Worm (Caenorhabditis elegans) whole organism, dauer: ENCODE data around the gene cest-35.2.

Experiments
- unc-62 ChIP-seq: sonication (generic microtip); optimal IDR thresholded peaks from 2 replicates; lab custom pipeline; 2017; ENCODE audit warnings: missing biosample characterization, missing genetic modification reagents, missing genetic modification characterization

Gene cest-35.2

ce11 chrV:5237116-5237515, at the start of gene cest-35.2:
TSS of gene cest-35.2 (minus strand) at chrV:5237216.
- no peak for TF ChIP-seq unc-62 (GFP tag; lab: Kevin White, UChicago)

ce11 chrV:5278001-5278400, 41.0 kb upstream of the cest-35.2 start, which contains the start of gene B0238.9:
TSS of gene B0238.9 (minus strand) at chrV:5278101.
- TF ChIP-seq unc-62 (GFP tag; lab: Kevin White, UChicago): no peak

- TF ChIP-seq unc-62 (GFP tag; lab: Kevin White, UChicago): no peak
Observed at ce11 chrV:5275426-5276007, 38.5 kb upstream of the cest-35.2 start.

ce11 chrV:5274974-5275373, 38.0 kb upstream of the cest-35.2 start:
- no peak for TF ChIP-seq unc-62 (GFP tag; lab: Kevin White, UChicago)

- no peak for TF ChIP-seq unc-62 (GFP tag; lab: Kevin White, UChicago)
Observed at ce11 chrV:5273770-5274169, 36.8 kb upstream of the cest-35.2 start, which contains the start of gene natc-2. TSS of gene natc-2 (plus strand) at chrV:5274070.

- TF ChIP-seq unc-62 (GFP tag; lab: Kevin White, UChicago): no peak
Observed at ce11 chrV:5273241-5273640, 36.2 kb upstream of the cest-35.2 start.

- no peak for TF ChIP-seq unc-62 (GFP tag; lab: Kevin White, UChicago)
Observed at ce11 chrV:5272619-5273074, 35.6 kb upstream of the cest-35.2 start.

ce11 chrV:5272034-5272433, 35.0 kb upstream of the cest-35.2 start:
- no peak for TF ChIP-seq unc-62 (GFP tag; lab: Kevin White, UChicago)

ce11 chrV:5271487-5271886, 34.5 kb upstream of the cest-35.2 start:
- no peak for TF ChIP-seq unc-62 (GFP tag; lab: Kevin White, UChicago)

- no peak for TF ChIP-seq unc-62 (GFP tag; lab: Kevin White, UChicago)
Observed at ce11 chrV:5269024-5269535, 32.1 kb upstream of the cest-35.2 start, which contains the start of gene penr-1. TSS of gene penr-1 (plus strand) at chrV:5269485.

- no peak for TF ChIP-seq unc-62 (GFP tag; lab: Kevin White, UChicago)
Observed at ce11 chrV:5265581-5265980, 28.6 kb upstream of the cest-35.2 start, which contains the start of the genes srt-69 and B0238.12. TSS of gene srt-69 (minus strand) at chrV:5265681. TSS of gene B0238.12 (plus strand) at chrV:5265844.

- no peak for TF ChIP-seq unc-62 (GFP tag; lab: Kevin White, UChicago)
Observed at ce11 chrV:5262999-5263398, 26.0 kb upstream of the cest-35.2 start, which contains the start of gene cest-30. TSS of gene cest-30 (minus strand) at chrV:5263099.

ce11 chrV:5259448-5259847, 22.4 kb upstream of the cest-35.2 start, which contains the start of gene srt-70:
TSS of gene srt-70 (minus strand) at chrV:5259548.
- no peak for TF ChIP-seq unc-62 (GFP tag; lab: Kevin White, UChicago)

ce11 chrV:5257358-5257757, 20.3 kb upstream of the cest-35.2 start, which contains the start of gene srt-67:
TSS of gene srt-67 (minus strand) at chrV:5257458.
- no peak for TF ChIP-seq unc-62 (GFP tag; lab: Kevin White, UChicago)

- no peak for TF ChIP-seq unc-62 (GFP tag; lab: Kevin White, UChicago)
Observed at ce11 chrV:5252016-5252415, 15.0 kb upstream of the cest-35.2 start, which contains the start of gene srt-68. TSS of gene srt-68 (minus strand) at chrV:5252116.

ce11 chrV:5243036-5243435, 6.0 kb upstream of the cest-35.2 start, which contains the start of gene cest-35.1:
TSS of gene cest-35.1 (minus strand) at chrV:5243136.
- no peak for TF ChIP-seq unc-62 (GFP tag; lab: Kevin White, UChicago)

- TF ChIP-seq unc-62 (GFP tag; lab: Kevin White, UChicago): no peak
Observed at ce11 chrV:5239903-5240302, 2.9 kb upstream of the cest-35.2 start, which contains the start of gene B0238.15. TSS of gene B0238.15 (plus strand) at chrV:5240203.
